Worm (Caenorhabditis elegans) whole organism, L1 larva: ENCODE results near the gene Y43F8C.23.
"Not testable (repeated sequence)": the region's sequence is repeated elsewhere in the genome, so short reads cannot be mapped to it uniquely, and the experiment has no call there.

Experiments used
- F16B12.6 ChIP-seq: fragments of 150-350 bp; optimal IDR thresholded peaks from 2 replicates; lab custom pipeline; 2014; ENCODE audit warnings: missing biosample characterization, missing genetic modification characterization
- ama-1 ChIP-seq: fragments of 150-350 bp; optimal IDR thresholded peaks from 2 replicates; lab custom pipeline; 2014
- blmp-1 ChIP-seq: fragments of 150-350 bp; optimal IDR thresholded peaks from 2 replicates; lab custom pipeline; 2014; ENCODE audit warnings: missing biosample characterization, missing genetic modification characterization
- ceh-63 ChIP-seq: fragments of 200-800 bp; sonication (Bioruptor generic); optimal IDR thresholded peaks from 2 replicates; lab custom pipeline; 2018; ENCODE audit warnings: mild to moderate bottlenecking, missing genetic modification characterization, missing compliant biosample characterization
- ceh-90 ChIP-seq: sonication (generic microtip); optimal IDR thresholded peaks from 2 replicates; lab custom pipeline; 2016; ENCODE audit warnings: missing genetic modification characterization, missing compliant biosample characterization
- egl-13 ChIP-seq: sonication (generic microtip); optimal IDR thresholded peaks from 2 replicates; lab custom pipeline; 2016; ENCODE audit warnings: missing genotype, missing genetic modification reagents, missing genetic modification characterization, missing compliant biosample characterization
- elt-2 ChIP-seq: sonication (generic microtip); optimal IDR thresholded peaks from 2 replicates; lab custom pipeline; 2016; ENCODE audit warnings: missing genetic modification characterization, mild to moderate bottlenecking, inconsistent platforms, missing compliant biosample characterization, missing genetic modification reagents
- elt-3 ChIP-seq, 6 experiments: fragments of 150-350 bp in 1 of 6; sonication (generic microtip); optimal IDR thresholded peaks; 2 replicates each; lab custom pipeline; 2017 to 2018; ENCODE audit warnings: missing biosample characterization in 6 of 6, missing genetic modification characterization in 6 of 6, inconsistent platforms in 1 of 6
- fkh-8 ChIP-seq: sonication (generic microtip); optimal IDR thresholded peaks from 2 replicates; lab custom pipeline; 2016; ENCODE audit warnings: mild to moderate bottlenecking, missing genetic modification characterization, missing compliant biosample characterization
- grh-1 ChIP-seq: fragments of 200-800 bp; sonication (Bioruptor generic); IDR thresholded peaks from 2 replicates; pipeline ENCODE4 v1.3.6; 2022; ENCODE audit warnings: missing genetic modification reagents, missing genetic modification characterization, missing compliant biosample characterization
- hlh-4 ChIP-seq: sonication (generic microtip); optimal IDR thresholded peaks from 2 replicates; lab custom pipeline; 2016; ENCODE audit warnings: mild to moderate bottlenecking, missing genetic modification characterization, missing compliant biosample characterization
- lin-14 ChIP-seq: fragments of 200-800 bp; sonication (Bioruptor generic); optimal IDR thresholded peaks from 2 replicates; lab custom pipeline; 2018; ENCODE audit warnings: mild to moderate bottlenecking, missing genetic modification characterization, moderate library complexity, missing compliant biosample characterization
- lin-35 ChIP-seq, 2 experiments: fragments of 150-350 bp; optimal IDR thresholded peaks; 2 replicates each; lab custom pipeline; 2014; ENCODE audit warnings: missing biosample characterization in 2 of 2, missing genetic modification characterization in 2 of 2, missing genetic modification reagents in 2 of 2
- lin-39 ChIP-seq: fragments of 150-350 bp; optimal IDR thresholded peaks from 2 replicates; lab custom pipeline; 2014; ENCODE audit warnings: missing biosample characterization, missing genetic modification reagents, missing genetic modification characterization
- mab-9 ChIP-seq: fragments of 200-800 bp; sonication (Bioruptor generic); IDR thresholded peaks from 2 replicates; pipeline ENCODE4 v1.3.6; 2022; ENCODE audit warnings: missing genetic modification reagents, missing genetic modification characterization, missing compliant biosample characterization
- mef-2 ChIP-seq: fragments of 150-350 bp; optimal IDR thresholded peaks from 2 replicates; lab custom pipeline; 2014; ENCODE audit warnings: missing biosample characterization, missing genetic modification characterization
- nhr-19 ChIP-seq: fragments of 200-800 bp; sonication (Bioruptor generic); conservative IDR thresholded peaks from 2 replicates; pipeline ENCODE4 v1.3.6; 2022; ENCODE audit warnings: missing genetic modification characterization, missing compliant biosample characterization
- nhr-71 ChIP-seq: sonication (generic microtip); optimal IDR thresholded peaks from 2 replicates; lab custom pipeline; 2016; ENCODE audit warnings: mild to moderate bottlenecking, missing genetic modification characterization, moderate library complexity, missing compliant biosample characterization
- nhr-85 ChIP-seq: sonication (generic microtip); peaks from one replicate; lab custom pipeline; 2016; ENCODE audit warnings: missing genetic modification characterization, inconsistent platforms, missing compliant biosample characterization
- pqm-1 ChIP-seq: sonication (generic microtip); optimal IDR thresholded peaks from 3 replicates; lab custom pipeline; 2017; ENCODE audit warnings: missing biosample characterization, missing genetic modification characterization
- rnt-1 ChIP-seq: sonication (generic microtip); optimal IDR thresholded peaks from 2 replicates; lab custom pipeline; 2016; ENCODE audit warnings: mild to moderate bottlenecking, missing genetic modification characterization, moderate library complexity, missing compliant biosample characterization
- snu-23 ChIP-seq: sonication (generic microtip); optimal IDR thresholded peaks from 2 replicates; lab custom pipeline; 2016; ENCODE audit warnings: missing genetic modification characterization, missing compliant biosample characterization
- sup-37 ChIP-seq: fragments of 200-800 bp; sonication (Bioruptor generic); optimal IDR thresholded peaks from 2 replicates; lab custom pipeline; 2018; ENCODE audit warnings: mild to moderate bottlenecking, missing genetic modification characterization, missing compliant biosample characterization
- swsn-7 ChIP-seq: sonication (generic microtip); optimal IDR thresholded peaks from 2 replicates; lab custom pipeline; 2016; ENCODE audit warnings: missing genetic modification characterization, missing compliant biosample characterization
- tlp-1 ChIP-seq: fragments of 150-350 bp; optimal IDR thresholded peaks from 2 replicates; lab custom pipeline; 2014; ENCODE audit warnings: missing biosample characterization, missing genetic modification characterization
- unc-30 ChIP-seq: sonication (generic microtip); optimal IDR thresholded peaks from 2 replicates; lab custom pipeline; 2017; ENCODE audit warnings: missing biosample characterization, missing genetic modification characterization
- unc-86 ChIP-seq: sonication (generic microtip); optimal IDR thresholded peaks from 2 replicates; lab custom pipeline; 2016; ENCODE audit warnings: missing genetic modification characterization, missing compliant biosample characterization
- unc-98 ChIP-seq: fragments of 200-800 bp; sonication (Bioruptor generic); IDR thresholded peaks from 2 replicates; pipeline ENCODE4 v1.3.6; 2022; ENCODE audit warnings: missing genetic modification characterization, missing compliant biosample characterization
- zag-1 ChIP-seq: fragments of 150-350 bp; optimal IDR thresholded peaks from 2 replicates; lab custom pipeline; 2014; ENCODE audit warnings: missing biosample characterization, missing genetic modification characterization
- ztf-11 ChIP-seq, 2 experiments: sonication (generic microtip); optimal IDR thresholded peaks; 2 replicates each; lab custom pipeline; 2016 to 2017; ENCODE audit warnings: missing genetic modification characterization in 2 of 2, missing biosample characterization in 1 of 2, missing compliant biosample characterization in 1 of 2

Y43F8C.23 gene

ce11 chrV:19715419-19715818, 3.9 kb upstream of the Y43F8C.23 start, which contains the start of gene Y43F8C.16:
Y43F8C.16 (minus strand) TSS chrV:19715519.
- TF ChIP-seq unc-98 (GFP tag; lab: Robert Waterston, UW), result no peak
- no peak for TF ChIP-seq sup-37 (GFP tag; lab: Kevin White, UChicago)
- TF ChIP-seq grh-1 (GFP tag; lab: Robert Waterston, UW), result no peak
- TF ChIP-seq nhr-19 (GFP tag; lab: Robert Waterston, UW), result no peak
- no peak for TF ChIP-seq F16B12.6 (tag; lab: Kevin White, UChicago)
- TF ChIP-seq zag-1 (tag; lab: Kevin White, UChicago), result no peak
- no peak for TF ChIP-seq hlh-4 (tag; lab: Kevin White, UChicago)
- no peak for TF ChIP-seq elt-3 (tag; optimal IDR thresholded peaks at IDR 0.05; lab: Kevin White, UChicago)

- TF ChIP-seq rnt-1, swsn-7, nhr-85 (tag; lab: Kevin White, UChicago): not testable (repeated sequence)
- TF ChIP-seq, all 84 proteins: peak for 0; not testable (repeated sequence) for 84
These were observed 1.0 kb downstream of the Y43F8C.23 start, which contains the start of gene Y43F8C.15 for ce11 chrV:19710514-19710913. Y43F8C.15 (minus strand) TSS chrV:19710614.

- TF ChIP-seq lin-39 (no peak), snu-23 (GFP tag; lab: Kevin White, UChicago) (no peak), unc-86 (tag; lab: Kevin White, UChicago) (no peak), ama-1 (no peak), blmp-1 (tag; lab: Kevin White, UChicago) (no peak), lin-14 (no peak)
These were observed 2.7 kb downstream of the Y43F8C.23 start, which contains the start of gene srv-3 for ce11 chrV:19708849-19709248. srv-3 (minus strand) TSS chrV:19708949.

DNA sequence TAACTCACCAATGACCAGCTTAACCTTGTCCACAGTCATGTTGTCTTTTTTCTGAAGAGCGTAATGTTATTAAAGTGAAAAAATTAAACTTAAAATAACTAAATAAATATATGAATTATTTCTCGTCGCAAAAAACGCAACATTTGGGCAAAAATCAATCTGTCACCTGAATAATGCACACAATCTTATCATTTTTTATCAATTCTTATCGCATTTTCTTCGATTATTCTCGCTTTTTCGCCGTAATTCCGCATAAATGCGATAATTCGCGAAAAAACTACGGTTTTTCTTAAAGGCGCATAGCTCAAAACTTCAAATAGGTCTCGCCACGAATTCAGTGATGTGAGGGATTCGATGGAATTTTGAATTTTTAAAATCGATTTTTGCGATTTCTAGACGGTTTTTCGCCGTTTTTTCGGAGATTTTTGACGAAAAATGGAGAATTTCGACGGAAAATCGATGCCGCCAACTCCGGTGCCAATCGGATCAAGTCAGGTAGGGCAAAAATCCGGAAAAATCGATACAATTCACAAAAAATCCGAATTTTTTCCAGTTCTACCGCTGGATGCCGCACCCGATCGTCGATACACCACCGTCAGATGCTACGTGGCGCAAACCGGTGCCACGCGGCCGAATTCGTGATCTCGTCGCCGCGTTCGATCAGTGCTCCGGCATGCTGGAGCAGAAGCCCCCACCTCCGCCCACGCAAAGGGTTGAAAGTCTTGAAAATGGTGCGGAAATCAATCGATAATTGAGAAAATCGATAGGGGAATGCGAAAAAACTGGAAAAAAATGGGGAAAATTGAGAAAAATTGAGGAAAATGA, 14.0 kb downstream of the Y43F8C.23 start, which contains the start of the genes Y43F8C.13 and ani-3:
TSS of gene Y43F8C.13 (minus strand) at position 51 of the 825 bp plus-strand sequence.
TSS of gene ani-3 (plus strand) at position 385 of the 825 bp plus-strand sequence.
- peak; percentile 85 for TF ChIP-seq pqm-1 (tag; lab: Kevin White, UChicago)
- TF ChIP-seq lin-35 (GFP tag; optimal IDR thresholded peaks at IDR 0.05; lab: Kevin White, UChicago), result peak in 1 of 2 experiments; percentile 41
- peak; percentile 72 for TF ChIP-seq elt-2 (tag; lab: Kevin White, UChicago)
- TF ChIP-seq ceh-63 (GFP tag; lab: Kevin White, UChicago), result no peak
- TF ChIP-seq ztf-11 (tag; optimal IDR thresholded peaks at IDR 0.05; lab: Kevin White, UChicago), result no peak

DNA sequence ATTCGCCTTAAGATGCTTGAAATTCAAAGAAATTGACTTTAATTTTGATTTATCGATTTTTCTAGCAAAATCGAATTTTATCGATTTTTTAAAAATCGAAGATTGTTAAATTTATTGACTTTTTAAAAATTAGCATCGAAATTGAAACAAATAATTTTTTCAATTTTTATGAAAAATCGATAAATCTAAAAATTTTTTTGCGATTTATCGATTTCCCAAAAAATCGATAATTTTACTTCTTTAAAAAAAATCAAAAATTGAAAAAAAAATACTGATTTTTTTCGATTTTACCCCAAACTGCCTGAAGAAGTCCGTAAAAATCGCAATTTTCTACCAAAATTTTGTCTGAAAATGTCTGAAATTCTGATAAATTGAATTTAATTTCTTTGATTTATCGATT, 19.6 kb downstream of the Y43F8C.23 start:
- no peak for TF ChIP-seq unc-30
- no peak for TF ChIP-seq mef-2 (tag; lab: Kevin White, UChicago)
- TF ChIP-seq fkh-8, result no peak
- no peak for TF ChIP-seq rnt-1 (tag; lab: Kevin White, UChicago)
- no peak for TF ChIP-seq ceh-90
- no peak for TF ChIP-seq egl-13 (tag; lab: Kevin White, UChicago)

DNA sequence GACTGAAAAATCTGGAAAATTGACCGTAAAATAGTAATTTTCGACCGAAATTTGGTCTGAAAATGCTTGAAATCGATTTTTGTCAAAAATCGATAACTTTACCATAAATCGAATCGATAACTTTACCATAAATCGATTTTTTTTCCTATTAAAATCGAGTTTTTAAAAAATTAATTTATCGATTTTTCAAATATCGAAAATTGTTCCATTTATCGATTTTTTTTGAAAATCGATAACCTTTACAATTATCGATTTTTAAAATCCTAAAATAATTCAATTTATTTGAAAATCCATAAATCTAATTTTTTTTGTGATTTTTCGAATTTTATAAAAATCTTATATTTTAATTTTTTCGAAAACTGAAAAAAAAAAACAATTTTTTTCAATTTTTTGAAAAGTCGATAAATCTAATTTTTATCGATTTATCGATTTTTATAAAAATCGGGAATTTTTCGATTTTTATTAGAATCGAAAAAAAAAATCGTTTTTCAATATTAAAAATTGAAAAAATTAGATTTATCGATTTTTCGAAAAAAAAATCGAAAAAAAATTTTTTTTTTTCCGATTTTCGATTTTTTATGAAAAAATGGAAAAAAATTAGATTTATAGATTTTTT, 20.2 kb downstream of the Y43F8C.23 start:
- TF ChIP-seq egl-13 (tag; lab: Kevin White, UChicago) (no peak), nhr-71 (no peak), tlp-1 (tag; lab: Kevin White, UChicago) (no peak), mab-9 (GFP tag; lab: Robert Waterston, UW) (no peak), lin-39 (no peak), lin-35 (GFP tag; optimal IDR thresholded peaks at IDR 0.05; lab: Kevin White, UChicago) (no peak), rnt-1 (tag; lab: Kevin White, UChicago) (no peak), lin-14 (no peak)
